Worm (Caenorhabditis elegans): ENCODE measurements around the gene nkat-3.

DNA sequence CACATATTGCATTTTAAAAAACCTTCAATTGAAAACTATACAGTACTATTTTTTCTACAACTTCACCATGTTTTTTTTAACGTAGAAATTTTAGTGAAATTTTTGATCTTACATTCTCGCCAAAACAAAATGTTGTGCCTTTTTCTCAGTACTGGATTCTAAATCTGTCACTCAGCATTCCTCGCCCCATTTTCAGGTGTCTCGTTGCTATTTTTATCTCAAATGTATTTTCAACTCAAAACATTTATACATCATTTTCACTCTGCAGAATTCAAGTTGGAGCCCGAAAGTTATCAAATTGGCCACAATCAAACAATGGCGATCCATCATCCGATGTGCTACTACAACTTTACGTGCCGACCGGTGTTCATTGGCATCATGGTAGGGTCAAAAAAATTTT is 24.5 kb downstream of the nkat-3 start, which contains the start of gene sprr-1:
- TF ChIP-seq fkh-2 (tag; optimal IDR thresholded peaks at IDR 0.05) (no peak), nhr-12 (tag; optimal IDR thresholded peaks at IDR 0.05) (no peak), fkh-10 (GFP tag; optimal IDR thresholded peaks at IDR 0.05) (no peak), ceh-82 (tag; optimal IDR thresholded peaks at IDR 0.05) (no peak)
